Worm (Caenorhabditis elegans) whole organism, young adult: ENCODE measurements around the gene C46F4.3.

ENCODE experiments used
- B0019.2 ChIP-seq: fragments of 200-800 bp; sonication (Bioruptor generic); conservative IDR thresholded peaks from 2 replicates; pipeline ENCODE4 v1.3.6; 2022; ENCODE audit warnings: missing genetic modification reagents, missing genetic modification characterization, missing compliant biosample characterization
- B0336.3 ChIP-seq: fragments of 200-800 bp; sonication (Bioruptor generic); IDR thresholded peaks from 2 replicates; pipeline ENCODE4 v1.3.6; 2022; ENCODE audit warnings: missing genetic modification characterization, missing compliant biosample characterization
- F39B2.1 ChIP-seq: fragments of 200-800 bp; sonication (Bioruptor generic); IDR thresholded peaks from 2 replicates; pipeline ENCODE4 v1.3.6; 2022; ENCODE audit warnings: missing genetic modification reagents, missing genetic modification characterization, missing compliant biosample characterization
- F52B5.7 ChIP-seq: sonication (generic microtip); optimal IDR thresholded peaks from 2 replicates; lab custom pipeline; 2016; ENCODE audit warnings: mild to moderate bottlenecking, missing genetic modification characterization, missing compliant biosample characterization
- F55B11.4 ChIP-seq: sonication (generic microtip); optimal IDR thresholded peaks from 2 replicates; lab custom pipeline; 2016; ENCODE audit warnings: missing compliant biosample characterization, missing genetic modification characterization, borderline replicate concordance; ENCODE audit not compliant: insufficient read depth
- Y53F4B.3 ChIP-seq: fragments of 200-800 bp; sonication (Bioruptor generic); IDR thresholded peaks from 2 replicates; pipeline ENCODE4 v1.3.6; 2022; ENCODE audit warnings: missing genetic modification reagents, missing genetic modification characterization, missing compliant biosample characterization
- akir-1 ChIP-seq: fragments of 200-800 bp; sonication (Bioruptor generic); optimal IDR thresholded peaks from 2 replicates; lab custom pipeline; 2018; ENCODE audit warnings: mild to moderate bottlenecking, missing genetic modification characterization, moderate library complexity, missing compliant biosample characterization
- bed-1 ChIP-seq: fragments of 200-800 bp; sonication (Bioruptor generic); IDR thresholded peaks from 2 replicates; pipeline ENCODE4 v1.3.6; 2022; ENCODE audit warnings: missing genetic modification reagents, missing genetic modification characterization, missing compliant biosample characterization
- ceh-27 ChIP-seq: fragments of 200-800 bp; sonication (Bioruptor generic); optimal IDR thresholded peaks from 2 replicates; lab custom pipeline; 2018; ENCODE audit warnings: mild to moderate bottlenecking, missing genetic modification characterization, moderate library complexity, missing compliant biosample characterization
- ceh-79 ChIP-seq: sonication (generic microtip); optimal IDR thresholded peaks from 2 replicates; lab custom pipeline; 2017; ENCODE audit warnings: mild to moderate bottlenecking, missing genetic modification characterization, missing compliant biosample characterization
- ceh-91 ChIP-seq: fragments of 200-800 bp; sonication (Bioruptor generic); IDR thresholded peaks from 2 replicates; pipeline ENCODE4 v1.3.6; 2022; ENCODE audit warnings: missing genetic modification reagents, missing genetic modification characterization, missing compliant biosample characterization
- die-1 ChIP-seq: sonication (generic microtip); optimal IDR thresholded peaks from 2 replicates; lab custom pipeline; 2016; ENCODE audit warnings: missing genotype, mild to moderate bottlenecking, missing genetic modification characterization, missing compliant biosample characterization
- dpl-1 ChIP-seq: fragments of 150-350 bp; optimal IDR thresholded peaks from 2 replicates; lab custom pipeline; 2014; ENCODE audit warnings: missing biosample characterization, missing genetic modification reagents, missing genetic modification characterization
- fkh-3 ChIP-seq: sonication (generic microtip); optimal IDR thresholded peaks from 2 replicates; lab custom pipeline; 2016; ENCODE audit warnings: mild to moderate bottlenecking, missing genetic modification characterization, missing compliant biosample characterization
- gei-17 ChIP-seq: fragments of 200-800 bp; sonication (Bioruptor generic); optimal IDR thresholded peaks from 2 replicates; lab custom pipeline; 2018; ENCODE audit warnings: mild to moderate bottlenecking, missing genetic modification characterization, missing compliant biosample characterization
- hlh-26 ChIP-seq: fragments of 200-800 bp; sonication (Bioruptor generic); conservative IDR thresholded peaks from 2 replicates; pipeline ENCODE4 v1.3.6; 2022; ENCODE audit warnings: missing genetic modification reagents, missing genetic modification characterization, missing compliant biosample characterization
- hmg-1.2 ChIP-seq: fragments of 200-800 bp; sonication (Bioruptor generic); IDR thresholded peaks from 2 replicates; pipeline ENCODE4 v1.3.6; 2022; ENCODE audit warnings: missing genetic modification reagents, missing genetic modification characterization, missing compliant biosample characterization
- lag-1 ChIP-seq: fragments of 200-800 bp; sonication (Bioruptor generic); IDR thresholded peaks from 2 replicates; pipeline ENCODE4 v1.3.6; 2022; ENCODE audit warnings: missing genetic modification reagents, missing genetic modification characterization, missing compliant biosample characterization
- let-526 ChIP-seq: fragments of 200-800 bp; sonication (Bioruptor generic); IDR thresholded peaks from 2 replicates; pipeline ENCODE4 v1.3.6; 2022; ENCODE audit warnings: missing genetic modification reagents, missing genetic modification characterization, missing compliant biosample characterization
- let-607 ChIP-seq, 2 experiments: fragments of 200-800 bp in 1 of 2; sonication (Bioruptor generic) in 1 of 2; sonication (generic microtip) in 1 of 2; optimal IDR thresholded peaks; 2 replicates each; lab custom pipeline; 2016 to 2018; ENCODE audit warnings: mild to moderate bottlenecking in 2 of 2, missing compliant biosample characterization in 2 of 2, missing genetic modification characterization in 2 of 2, moderate library complexity in 2 of 2, missing genotype in 1 of 2
- lsy-27 ChIP-seq: sonication (generic microtip); optimal IDR thresholded peaks from 2 replicates; lab custom pipeline; 2017; ENCODE audit warnings: missing genetic modification characterization, mild to moderate bottlenecking, missing compliant biosample characterization, antibody characterized with exemption, missing genotype, borderline replicate concordance; ENCODE audit not compliant: insufficient read depth
- madf-3 ChIP-seq: fragments of 200-800 bp; sonication (Bioruptor generic); IDR thresholded peaks from 2 replicates; pipeline ENCODE4 v1.3.6; 2022; ENCODE audit warnings: missing genetic modification reagents, missing genetic modification characterization, missing compliant biosample characterization
- madf-6 ChIP-seq: fragments of 200-800 bp; sonication (Bioruptor generic); IDR thresholded peaks from 2 replicates; pipeline ENCODE4 v1.3.6; 2022; ENCODE audit warnings: missing genetic modification reagents, missing genetic modification characterization, missing compliant biosample characterization
- mxl-1 ChIP-seq: sonication (generic microtip); optimal IDR thresholded peaks from 2 replicates; lab custom pipeline; 2016; ENCODE audit warnings: missing genetic modification characterization, missing compliant biosample characterization
- nfya-1 ChIP-seq: sonication (generic microtip); optimal IDR thresholded peaks from 2 replicates; lab custom pipeline; 2017; ENCODE audit warnings: antibody characterized with exemption, missing compliant biosample characterization, missing genetic modification characterization, borderline replicate concordance; ENCODE audit not compliant: insufficient read depth
- nfyb-1 ChIP-seq: fragments of 200-800 bp; sonication (Bioruptor generic); IDR thresholded peaks from 2 replicates; pipeline ENCODE4 v1.3.6; 2022; ENCODE audit warnings: missing genetic modification reagents, missing genetic modification characterization, missing compliant biosample characterization
- nhr-120 ChIP-seq: fragments of 200-800 bp; sonication (Bioruptor generic); IDR thresholded peaks from 2 replicates; pipeline ENCODE4 v1.3.6; 2022; ENCODE audit warnings: missing genetic modification characterization, missing compliant biosample characterization
- nhr-179 ChIP-seq: sonication (generic microtip); optimal IDR thresholded peaks from 2 replicates; lab custom pipeline; 2016; ENCODE audit warnings: mild to moderate bottlenecking, missing genetic modification characterization, missing compliant biosample characterization
- nhr-80 ChIP-seq: sonication (generic microtip); optimal IDR thresholded peaks from 2 replicates; lab custom pipeline; 2016; ENCODE audit warnings: missing genetic modification characterization, missing compliant biosample characterization
- pbrm-1 ChIP-seq: fragments of 200-800 bp; sonication (Bioruptor generic); IDR thresholded peaks from 2 replicates; pipeline ENCODE4 v1.3.6; 2022; ENCODE audit warnings: missing genetic modification reagents, missing genetic modification characterization, missing compliant biosample characterization
- rec-8 ChIP-seq, 2 experiments: sonication (generic microtip); optimal IDR thresholded peaks; 2 replicates each; lab custom pipeline; 2016; ENCODE audit warnings: mild to moderate bottlenecking in 2 of 2, missing genetic modification characterization in 2 of 2, missing genetic modification reagents in 2 of 2, missing genotype in 2 of 2, missing biosample characterization in 1 of 2, missing compliant biosample characterization in 1 of 2, moderate library complexity in 1 of 2
- rpc-1 ChIP-seq, 2 experiments: fragments of 150-350 bp in 1 of 2; sonication (generic microtip) in 1 of 2; optimal IDR thresholded peaks; 2 replicates each; lab custom pipeline; 2014 to 2018; ENCODE audit warnings: missing biosample characterization in 1 of 2, missing genetic modification characterization in 1 of 2, missing genetic modification reagents in 1 of 2, missing genotype in 1 of 2
- tbp1 ChIP-seq: fragments of 200-800 bp; sonication (Bioruptor generic); optimal IDR thresholded peaks from 2 replicates; lab custom pipeline; 2018; ENCODE audit warnings: mild to moderate bottlenecking, missing genetic modification characterization, missing compliant biosample characterization
- tlf-1 ChIP-seq: fragments of 200-800 bp; sonication (Bioruptor generic); optimal IDR thresholded peaks from 2 replicates; lab custom pipeline; 2018; ENCODE audit warnings: mild to moderate bottlenecking, missing genetic modification characterization, missing compliant biosample characterization
- unc-62 ChIP-seq: fragments of 150-350 bp; optimal IDR thresholded peaks from 2 replicates; lab custom pipeline; 2014; ENCODE audit warnings: missing biosample characterization, missing genetic modification reagents, missing genetic modification characterization
- zfh-2 ChIP-seq: fragments of 200-800 bp; sonication (Bioruptor generic); conservative IDR thresholded peaks from 2 replicates; pipeline ENCODE4 v1.3.6; 2022; ENCODE audit warnings: missing genetic modification reagents, missing genetic modification characterization, missing compliant biosample characterization
- ztf-26 ChIP-seq: sonication (generic microtip); optimal IDR thresholded peaks from 2 replicates; lab custom pipeline; 2017; ENCODE audit warnings: missing genetic modification characterization, missing compliant biosample characterization
- ztf-6 ChIP-seq: fragments of 200-800 bp; sonication (Bioruptor generic); IDR thresholded peaks from 2 replicates; pipeline ENCODE4 v1.3.6; 2022; ENCODE audit warnings: missing genetic modification reagents, missing genetic modification characterization, missing compliant biosample characterization

The C46F4.3 gene

DNA sequence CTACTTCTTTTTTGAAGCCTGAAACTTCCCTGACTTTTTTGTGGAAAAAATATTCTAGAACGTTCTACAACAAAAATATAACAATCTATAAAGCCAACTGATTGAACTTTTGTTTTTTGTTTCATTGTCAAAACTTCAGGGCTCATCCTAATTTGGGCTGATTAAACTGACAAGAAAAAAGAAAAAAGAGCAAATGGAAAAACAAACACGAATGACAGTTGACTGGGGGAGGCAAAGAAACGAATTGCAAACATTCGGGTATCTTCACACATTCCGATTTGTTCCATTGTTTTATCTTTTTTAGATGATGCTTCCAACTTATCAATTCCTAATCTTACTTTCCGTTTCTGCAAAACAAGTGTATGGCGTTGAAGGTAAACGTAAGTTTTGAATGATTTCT is at the start of gene C46F4.3:
TSS of gene C46F4.3 (plus strand) at position 301 of the 400 bp plus-strand sequence.
- TF ChIP-seq dpl-1 (GFP tag; lab: Kevin White, UChicago) = no peak
- no peak for TF ChIP-seq ceh-27
- no peak for TF ChIP-seq nhr-80 (tag; lab: Kevin White, UChicago)
- TF ChIP-seq tlf-1 (GFP tag; lab: Kevin White, UChicago) = no peak
- no peak for TF ChIP-seq B0336.3 (GFP tag; lab: Robert Waterston, UW)
- no peak for TF ChIP-seq ceh-79 (tag; lab: Kevin White, UChicago)
- TF ChIP-seq F39B2.1 (GFP tag; lab: Robert Waterston, UW) = no peak
- no peak for TF ChIP-seq let-526
- TF ChIP-seq fkh-3 = no peak
- no peak for TF ChIP-seq hmg-1.2 (GFP tag; lab: Robert Waterston, UW)

DNA sequence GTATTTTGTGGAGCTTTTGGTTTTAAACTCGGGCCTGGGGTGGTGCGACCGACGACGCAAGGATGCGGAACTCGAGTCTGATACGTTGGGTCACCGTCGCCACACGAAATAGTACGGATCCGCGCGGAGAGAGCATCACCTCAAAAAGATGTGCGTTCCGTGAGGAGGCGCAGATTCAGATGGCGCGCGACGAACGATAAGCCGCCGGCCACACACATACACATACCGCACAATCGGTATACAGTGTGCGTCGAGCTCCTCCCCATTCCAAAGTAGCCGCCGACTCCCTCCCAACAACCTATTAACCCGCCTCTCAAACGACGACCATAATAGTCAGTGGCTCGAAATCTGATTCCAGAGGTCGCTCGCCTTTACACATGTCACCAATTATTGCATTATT is 45.5 kb upstream of the C46F4.3 start, which contains the start of gene F49E10.2:
TSS of gene F49E10.2 (plus strand) at position 301 of the 400 bp plus-strand sequence.
- no peak for TF ChIP-seq madf-6 (GFP tag; lab: Robert Waterston, UW)
- TF ChIP-seq zfh-2 (GFP tag; lab: Robert Waterston, UW) = peak; percentile 71

DNA sequence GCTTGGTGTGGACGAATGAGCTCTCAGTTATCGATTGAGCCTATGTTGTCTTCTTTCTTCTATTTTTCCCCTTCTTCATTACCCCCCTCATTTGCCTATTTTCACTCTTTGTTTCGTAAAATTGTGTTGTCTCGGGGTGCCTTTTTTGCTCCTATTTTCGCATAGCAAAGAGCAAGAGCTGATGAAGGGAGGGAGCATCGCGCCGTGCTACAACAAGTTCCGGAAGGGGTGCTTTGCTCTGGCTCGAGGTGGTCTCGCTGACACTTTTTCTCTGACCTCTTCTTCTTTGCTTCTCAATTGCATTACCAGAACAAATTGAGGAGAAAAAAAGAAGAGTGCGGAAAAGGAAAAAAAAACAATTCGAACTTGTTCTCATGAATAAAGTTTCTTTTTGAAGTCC is 39.6 kb upstream of the C46F4.3 start:
- TF ChIP-seq ceh-91 (GFP tag; lab: Robert Waterston, UW) (no peak), rpc-1 (optimal IDR thresholded peaks at IDR 0.05; lab: Kevin White, UChicago) (no peak), rpc-1 (tag; optimal IDR thresholded peaks at IDR 0.05; lab: Kevin White, UChicago) (no peak), F55B11.4 (no peak), nhr-80 (tag; lab: Kevin White, UChicago) (no peak), Y53F4B.3 (no peak), ztf-26 (tag; lab: Kevin White, UChicago) (no peak), bed-1 (GFP tag; lab: Robert Waterston, UW) (no peak), zfh-2 (GFP tag; lab: Robert Waterston, UW) (peak; percentile 70)

DNA sequence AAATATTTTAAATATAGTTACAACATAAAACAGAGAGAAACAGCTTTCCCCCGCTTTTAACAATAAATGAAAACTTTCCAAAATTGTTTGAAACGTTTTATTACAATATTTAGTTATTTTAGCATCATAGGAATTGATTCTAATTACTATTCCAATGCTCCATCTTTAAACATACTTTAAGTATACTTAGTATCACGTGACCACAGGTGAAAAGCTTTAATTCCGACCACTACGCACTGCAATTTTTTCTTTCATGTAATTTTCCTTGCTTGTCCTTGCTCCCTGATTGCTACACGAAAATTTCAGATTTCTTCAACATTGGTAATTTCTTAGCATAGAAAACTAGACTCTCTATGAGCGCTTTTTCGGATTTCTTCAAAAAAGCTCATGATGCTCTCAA is 38.5 kb upstream of the C46F4.3 start, which contains the start of gene tbc-16:
TSS of gene tbc-16 (plus strand) at position 301 of the 400 bp plus-strand sequence.
- TF ChIP-seq nhr-179 (tag; lab: Kevin White, UChicago) = no peak
- TF ChIP-seq let-607 (tag; optimal IDR thresholded peaks at IDR 0.05; lab: Kevin White, UChicago) = no peak
- TF ChIP-seq madf-3 (GFP tag; lab: Robert Waterston, UW) = no peak
- TF ChIP-seq fkh-3 = no peak
- no peak for TF ChIP-seq pbrm-1 (GFP tag; lab: Robert Waterston, UW)
- no peak for TF ChIP-seq F52B5.7

DNA sequence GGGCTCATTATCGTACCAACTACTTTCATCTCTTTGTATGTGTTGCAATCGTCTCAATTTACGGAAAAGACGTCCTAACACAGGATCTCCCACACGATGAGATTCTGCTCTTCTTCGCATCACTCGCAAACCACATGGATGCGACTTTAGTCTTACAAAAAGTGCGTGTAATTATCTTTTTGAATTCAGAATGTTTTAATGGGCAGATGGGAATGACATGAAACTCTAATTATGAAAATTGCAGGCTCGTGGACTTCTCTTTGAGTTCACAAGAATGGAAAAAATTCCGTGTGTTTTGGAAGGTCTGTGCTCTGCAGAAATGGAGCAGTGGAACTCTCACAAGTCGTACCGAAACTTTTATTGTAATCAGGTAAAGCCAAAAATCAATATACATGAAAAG is 34.1 kb upstream of the C46F4.3 start:
- TF ChIP-seq lag-1 (GFP tag; lab: Robert Waterston, UW) (no peak), tbp1 (GFP tag; lab: Kevin White, UChicago) (no peak), gei-17 (no peak), nhr-120 (GFP tag; lab: Robert Waterston, UW) (no peak), F52B5.7 (no peak), ztf-6 (GFP tag; lab: Robert Waterston, UW) (no peak), mxl-1 (no peak), lsy-27 (tag; lab: Kevin White, UChicago) (no peak), die-1 (tag; lab: Kevin White, UChicago) (no peak), nfya-1 (no peak), hlh-26 (GFP tag; lab: Robert Waterston, UW) (no peak), B0019.2 (GFP tag; lab: Robert Waterston, UW) (no peak), akir-1 (no peak), unc-62 (no peak), nfyb-1 (GFP tag; lab: Robert Waterston, UW) (no peak), rec-8 (tag; optimal IDR thresholded peaks at IDR 0.05; lab: Kevin White, UChicago) (no peak)
